Worm (Caenorhabditis elegans) whole organism, young adult: ENCODE results near the gene B0252.11.

Experiments used
- B0035.1 ChIP-seq: sonication (generic microtip); optimal IDR thresholded peaks from 2 replicates; lab custom pipeline; 2016; ENCODE audit warnings: missing genetic modification characterization, mild to moderate bottlenecking, missing compliant biosample characterization, missing genotype, missing genetic modification reagents
- B0261.1 ChIP-seq: sonication (generic microtip); optimal IDR thresholded peaks from 2 replicates; lab custom pipeline; 2016; ENCODE audit warnings: mild to moderate bottlenecking, missing genetic modification characterization, moderate library complexity, missing compliant biosample characterization
- B0336.3 ChIP-seq: fragments of 200-800 bp; sonication (Bioruptor generic); IDR thresholded peaks from 2 replicates; pipeline ENCODE4 v1.3.6; 2022; ENCODE audit warnings: missing genetic modification characterization, missing compliant biosample characterization
- F22D6.2 ChIP-seq: sonication (generic microtip); optimal IDR thresholded peaks from 2 replicates; lab custom pipeline; 2016; ENCODE audit warnings: mild to moderate bottlenecking, missing genetic modification characterization, missing compliant biosample characterization
- F39B2.1 ChIP-seq: fragments of 200-800 bp; sonication (Bioruptor generic); IDR thresholded peaks from 2 replicates; pipeline ENCODE4 v1.3.6; 2022; ENCODE audit warnings: missing genetic modification reagents, missing genetic modification characterization, missing compliant biosample characterization
- F57C9.4 ChIP-seq: sonication (generic microtip); optimal IDR thresholded peaks from 2 replicates; lab custom pipeline; 2017; ENCODE audit warnings: mild to moderate bottlenecking, missing genetic modification characterization, missing compliant biosample characterization
- K12H6.12 ChIP-seq: fragments of 200-800 bp; sonication (Bioruptor generic); optimal IDR thresholded peaks from 2 replicates; lab custom pipeline; 2018; ENCODE audit warnings: mild to moderate bottlenecking, missing genetic modification characterization, missing compliant biosample characterization
- T07F8.4 ChIP-seq: sonication (generic microtip); optimal IDR thresholded peaks from 2 replicates; lab custom pipeline; 2016; ENCODE audit warnings: mild to moderate bottlenecking, missing genetic modification characterization, moderate library complexity, missing compliant biosample characterization
- ZK185.1 ChIP-seq: sonication (generic microtip); optimal IDR thresholded peaks from 2 replicates; lab custom pipeline; 2016; ENCODE audit warnings: mild to moderate bottlenecking, missing genetic modification characterization, missing compliant biosample characterization; ENCODE audit not compliant: poor library complexity, severe bottlenecking
- akir-1 ChIP-seq: fragments of 200-800 bp; sonication (Bioruptor generic); optimal IDR thresholded peaks from 2 replicates; lab custom pipeline; 2018; ENCODE audit warnings: mild to moderate bottlenecking, missing genetic modification characterization, moderate library complexity, missing compliant biosample characterization
- ama-1 ChIP-seq, 3 experiments: fragments of 150-350 bp in 1 of 3; sonication (generic microtip) in 2 of 3; optimal IDR thresholded peaks; 2 replicates each; lab custom pipeline; 2014 to 2018; ENCODE audit warnings: missing biosample characterization in 2 of 3, missing genetic modification characterization in 2 of 3, missing genetic modification reagents in 2 of 3
- aptf-2 ChIP-seq: fragments of 200-800 bp; sonication (Bioruptor generic); conservative IDR thresholded peaks from 2 replicates; pipeline ENCODE4 v1.3.6; 2022; ENCODE audit warnings: missing genetic modification reagents, missing genetic modification characterization, missing compliant biosample characterization
- cebp-1 ChIP-seq, 2 experiments: fragments of 200-800 bp in 1 of 2; sonication (Bioruptor generic) in 1 of 2; sonication (generic microtip) in 1 of 2; IDR thresholded peaks in 1 of 2; optimal IDR thresholded peaks in 1 of 2; 2 replicates each; pipeline versions ENCODE4 v1.3.6 to Lab custom; 2017 to 2022; ENCODE audit warnings: missing compliant biosample characterization in 2 of 2, missing genetic modification characterization in 2 of 2, mild to moderate bottlenecking in 1 of 2, missing genetic modification reagents in 1 of 2, moderate library complexity in 1 of 2
- ceh-100 ChIP-seq: fragments of 200-800 bp; sonication (Bioruptor generic); IDR thresholded peaks from 2 replicates; pipeline ENCODE4 v1.3.6; 2022; ENCODE audit warnings: missing genetic modification reagents, missing genetic modification characterization, missing compliant biosample characterization
- ceh-79 ChIP-seq: sonication (generic microtip); optimal IDR thresholded peaks from 2 replicates; lab custom pipeline; 2017; ENCODE audit warnings: mild to moderate bottlenecking, missing genetic modification characterization, missing compliant biosample characterization
- chd-7 ChIP-seq: sonication (generic microtip); optimal IDR thresholded peaks from 2 replicates; lab custom pipeline; 2016; ENCODE audit warnings: mild to moderate bottlenecking, missing genetic modification characterization, moderate library complexity, missing compliant biosample characterization
- dpff-1 ChIP-seq: sonication (generic microtip); optimal IDR thresholded peaks from 2 replicates; lab custom pipeline; 2017; ENCODE audit warnings: mild to moderate bottlenecking, missing genetic modification characterization, missing compliant biosample characterization
- egl-18 ChIP-seq: fragments of 200-800 bp; sonication (Bioruptor generic); IDR thresholded peaks from 2 replicates; pipeline ENCODE4 v1.3.6; 2022; ENCODE audit warnings: missing genetic modification reagents, missing genetic modification characterization, missing compliant biosample characterization
- egl-44 ChIP-seq: fragments of 200-800 bp; sonication (Bioruptor generic); IDR thresholded peaks from 2 replicates; pipeline ENCODE4 v1.3.6; 2022; ENCODE audit warnings: missing genetic modification reagents, missing genetic modification characterization, missing compliant biosample characterization
- ets-4 ChIP-seq: fragments of 200-800 bp; sonication (Bioruptor generic); optimal IDR thresholded peaks from 2 replicates; lab custom pipeline; 2018; ENCODE audit warnings: mild to moderate bottlenecking, missing genetic modification characterization, missing compliant biosample characterization
- fkh-3 ChIP-seq: sonication (generic microtip); optimal IDR thresholded peaks from 2 replicates; lab custom pipeline; 2016; ENCODE audit warnings: mild to moderate bottlenecking, missing genetic modification characterization, missing compliant biosample characterization
- gei-17 ChIP-seq: fragments of 200-800 bp; sonication (Bioruptor generic); optimal IDR thresholded peaks from 2 replicates; lab custom pipeline; 2018; ENCODE audit warnings: mild to moderate bottlenecking, missing genetic modification characterization, missing compliant biosample characterization
- hlh-12 ChIP-seq: sonication (generic microtip); optimal IDR thresholded peaks from 2 replicates; lab custom pipeline; 2016; ENCODE audit warnings: missing genetic modification characterization, missing compliant biosample characterization
- hmg-1.2 ChIP-seq: fragments of 200-800 bp; sonication (Bioruptor generic); IDR thresholded peaks from 2 replicates; pipeline ENCODE4 v1.3.6; 2022; ENCODE audit warnings: missing genetic modification reagents, missing genetic modification characterization, missing compliant biosample characterization
- lag-1 ChIP-seq: fragments of 200-800 bp; sonication (Bioruptor generic); IDR thresholded peaks from 2 replicates; pipeline ENCODE4 v1.3.6; 2022; ENCODE audit warnings: missing genetic modification reagents, missing genetic modification characterization, missing compliant biosample characterization
- let-526 ChIP-seq: fragments of 200-800 bp; sonication (Bioruptor generic); IDR thresholded peaks from 2 replicates; pipeline ENCODE4 v1.3.6; 2022; ENCODE audit warnings: missing genetic modification reagents, missing genetic modification characterization, missing compliant biosample characterization
- lin-35 ChIP-seq, 3 experiments: fragments of 150-350 bp in 2 of 3; sonication (generic microtip) in 1 of 3; optimal IDR thresholded peaks; 2 replicates each; lab custom pipeline; 2014 to 2018; ENCODE audit warnings: missing biosample characterization in 3 of 3, missing genetic modification characterization in 3 of 3, missing genetic modification reagents in 3 of 3
- lin-40 ChIP-seq: sonication (generic microtip); optimal IDR thresholded peaks from 2 replicates; lab custom pipeline; 2016; ENCODE audit warnings: missing genetic modification characterization, mild to moderate bottlenecking, missing compliant biosample characterization, missing genotype, missing genetic modification reagents
- lin-54 ChIP-seq: fragments of 200-800 bp; sonication (Bioruptor generic); optimal IDR thresholded peaks from 2 replicates; lab custom pipeline; 2018; ENCODE audit warnings: mild to moderate bottlenecking, missing genetic modification characterization, missing compliant biosample characterization
- madf-6 ChIP-seq: fragments of 200-800 bp; sonication (Bioruptor generic); IDR thresholded peaks from 2 replicates; pipeline ENCODE4 v1.3.6; 2022; ENCODE audit warnings: missing genetic modification reagents, missing genetic modification characterization, missing compliant biosample characterization
- mxl-1 ChIP-seq: sonication (generic microtip); optimal IDR thresholded peaks from 2 replicates; lab custom pipeline; 2016; ENCODE audit warnings: missing genetic modification characterization, missing compliant biosample characterization
- rec-8 ChIP-seq, 2 experiments: sonication (generic microtip); optimal IDR thresholded peaks; 2 replicates each; lab custom pipeline; 2016; ENCODE audit warnings: mild to moderate bottlenecking in 2 of 2, missing genetic modification characterization in 2 of 2, missing genetic modification reagents in 2 of 2, missing genotype in 2 of 2, missing biosample characterization in 1 of 2, missing compliant biosample characterization in 1 of 2, moderate library complexity in 1 of 2
- sdz-38 ChIP-seq: sonication (generic microtip); optimal IDR thresholded peaks from 2 replicates; lab custom pipeline; 2016; ENCODE audit warnings: missing genotype, missing genetic modification characterization, missing compliant biosample characterization
- sea-2 ChIP-seq: fragments of 200-800 bp; sonication (Bioruptor generic); IDR thresholded peaks from 2 replicates; pipeline ENCODE4 v1.3.6; 2022; ENCODE audit warnings: missing genetic modification characterization, missing compliant biosample characterization
- snpc-1.1 ChIP-seq: sonication (generic microtip); optimal IDR thresholded peaks from 2 replicates; lab custom pipeline; 2017; ENCODE audit warnings: missing genetic modification characterization, mild to moderate bottlenecking, missing compliant biosample characterization, antibody characterized with exemption, moderate library complexity, missing genotype, missing genetic modification reagents; ENCODE audit not compliant: insufficient read depth
- snpc-3.4 ChIP-seq: sonication (generic microtip); optimal IDR thresholded peaks from 2 replicates; lab custom pipeline; 2017; ENCODE audit warnings: missing genetic modification characterization, mild to moderate bottlenecking, missing compliant biosample characterization, antibody characterized with exemption, moderate library complexity, missing genotype, missing genetic modification reagents
- snpc-4 ChIP-seq, 5 experiments: fragments of 150-350 bp in 1 of 5; sonication (generic microtip) in 4 of 5; optimal IDR thresholded peaks; 2 replicates each; lab custom pipeline; 2014 to 2018; ENCODE audit warnings: missing genetic modification characterization in 5 of 5, missing biosample characterization in 3 of 5, antibody characterized with exemption in 2 of 5, mild to moderate bottlenecking in 2 of 5, missing compliant biosample characterization in 2 of 5, missing genotype in 2 of 5, moderate library complexity in 2 of 5, missing genetic modification reagents in 1 of 5
- somi-1 ChIP-seq: fragments of 200-800 bp; sonication (Bioruptor generic); optimal IDR thresholded peaks from 2 replicates; lab custom pipeline; 2018; ENCODE audit warnings: mild to moderate bottlenecking, missing genetic modification characterization, missing compliant biosample characterization
- sptf-2 ChIP-seq: fragments of 200-800 bp; sonication (Bioruptor generic); optimal IDR thresholded peaks from 2 replicates; lab custom pipeline; 2018; ENCODE audit warnings: mild to moderate bottlenecking, missing genetic modification characterization, missing compliant biosample characterization
- tbp1 ChIP-seq: fragments of 200-800 bp; sonication (Bioruptor generic); optimal IDR thresholded peaks from 2 replicates; lab custom pipeline; 2018; ENCODE audit warnings: mild to moderate bottlenecking, missing genetic modification characterization, missing compliant biosample characterization
- tlf-1 ChIP-seq: fragments of 200-800 bp; sonication (Bioruptor generic); optimal IDR thresholded peaks from 2 replicates; lab custom pipeline; 2018; ENCODE audit warnings: mild to moderate bottlenecking, missing genetic modification characterization, missing compliant biosample characterization
- unc-62 ChIP-seq: fragments of 150-350 bp; optimal IDR thresholded peaks from 2 replicates; lab custom pipeline; 2014; ENCODE audit warnings: missing biosample characterization, missing genetic modification reagents, missing genetic modification characterization
- zfh-2 ChIP-seq: fragments of 200-800 bp; sonication (Bioruptor generic); conservative IDR thresholded peaks from 2 replicates; pipeline ENCODE4 v1.3.6; 2022; ENCODE audit warnings: missing genetic modification reagents, missing genetic modification characterization, missing compliant biosample characterization
- zim-3 ChIP-seq: sonication (generic microtip); optimal IDR thresholded peaks from 2 replicates; lab custom pipeline; 2017; ENCODE audit warnings: mild to moderate bottlenecking, missing genetic modification characterization, moderate library complexity, missing compliant biosample characterization
- ztf-28 ChIP-seq: fragments of 200-800 bp; sonication (Bioruptor generic); IDR thresholded peaks from 2 replicates; pipeline ENCODE4 v1.3.6; 2022; ENCODE audit warnings: missing genetic modification reagents, missing genetic modification characterization, missing compliant biosample characterization

The B0252.11 gene

ce11 chrII:6891838-6892237 is 25.8 kb downstream of the B0252.11 start (continued):
- TF ChIP-seq lin-40 (peak; percentile 5), F39B2.1 (GFP tag; lab: Robert Waterston, UW) (no peak), unc-62 (GFP tag; lab: Kevin White, UChicago) (peak; percentile 24), tbp1 (GFP tag; lab: Kevin White, UChicago) (peak; percentile 36), F57C9.4 (tag; lab: Kevin White, UChicago) (no peak), ZK185.1 (no peak), somi-1 (GFP tag; lab: Kevin White, UChicago) (peak; percentile 30), egl-44 (GFP tag; lab: Robert Waterston, UW) (no peak), gei-17 (no peak), sdz-38 (tag; lab: Kevin White, UChicago) (no peak), ceh-100 (GFP tag; lab: Robert Waterston, UW) (no peak), let-526 (GFP tag; lab: Robert Waterston, UW) (peak; percentile 48; the same call in 1 of the 2 replicates), lin-54 (peak; percentile 42), ztf-28 (GFP tag; lab: Robert Waterston, UW) (no peak), B0261.1 (tag; lab: Kevin White, UChicago) (no peak), hmg-1.2 (GFP tag; lab: Robert Waterston, UW) (no peak)
- TF ChIP-seq, all 124 proteins: peak for 12

ce11 chrII:6891176-6891575 is 26.4 kb downstream of the B0252.11 start:
- no peak for TF ChIP-seq ceh-79 (tag; lab: Kevin White, UChicago)
- peak; percentile 91 for TF ChIP-seq zfh-2 (GFP tag; lab: Robert Waterston, UW)
- peak; percentile 1 for TF ChIP-seq mxl-1 (tag; lab: Kevin White, UChicago)
- no peak for TF ChIP-seq cebp-1 (GFP tag; IDR thresholded peaks at IDR 0.05; lab: Robert Waterston, UW)
- TF ChIP-seq cebp-1 (tag; optimal IDR thresholded peaks at IDR 0.05; lab: Kevin White, UChicago) = peak; percentile 75
- no peak for TF ChIP-seq dpff-1 (tag; lab: Kevin White, UChicago)
- no peak for TF ChIP-seq zim-3 (tag; lab: Kevin White, UChicago)
- TF ChIP-seq lin-40 = no peak
- no peak for TF ChIP-seq snpc-3.4 (tag; lab: Kevin White, UChicago)
- TF ChIP-seq sea-2 = no peak
- no peak for TF ChIP-seq rec-8 (tag; optimal IDR thresholded peaks at IDR 0.05; lab: Kevin White, UChicago)
- TF ChIP-seq F22D6.2 (tag; lab: Kevin White, UChicago) = peak; percentile 9
- no peak for TF ChIP-seq B0261.1 (tag; lab: Kevin White, UChicago)
- no peak for TF ChIP-seq fkh-3 (tag; lab: Kevin White, UChicago)
- TF ChIP-seq aptf-2 = no peak
- TF ChIP-seq lin-54 = peak; percentile 35
- TF ChIP-seq hlh-12 (tag; lab: Kevin White, UChicago) = no peak
- TF ChIP-seq ceh-100 (GFP tag; lab: Robert Waterston, UW) = no peak
- TF ChIP-seq B0336.3 (GFP tag; lab: Robert Waterston, UW) = no peak; the same call in 1 of the 2 replicates
- no peak for TF ChIP-seq snpc-1.1 (tag; lab: Kevin White, UChicago)
- TF ChIP-seq lag-1 (GFP tag; lab: Robert Waterston, UW) = no peak
- TF ChIP-seq snpc-4 (GFP tag; optimal IDR thresholded peaks at IDR 0.05; lab: Kevin White, UChicago) = no peak
- TF ChIP-seq snpc-4 (tag; optimal IDR thresholded peaks at IDR 0.05; lab: Kevin White, UChicago) = peak in 2 of 4 experiments; percentile 9 to 25
- TF ChIP-seq egl-18 (GFP tag; lab: Robert Waterston, UW) = no peak
- no peak for TF ChIP-seq akir-1
- TF ChIP-seq T07F8.4 (tag; lab: Kevin White, UChicago) = no peak
- peak; percentile 68 for TF ChIP-seq chd-7
- no peak for TF ChIP-seq ets-4
- 0 out of 2 replicates have a peak, but pooled peaks have one; percentile 39 for TF ChIP-seq madf-6 (GFP tag; lab: Robert Waterston, UW)
- peak in 1 of 3 experiments; percentile 49 for TF ChIP-seq lin-35 (GFP tag; optimal IDR thresholded peaks at IDR 0.05; lab: Kevin White, UChicago)
- TF ChIP-seq ama-1 (optimal IDR thresholded peaks at IDR 0.05; lab: Kevin White, UChicago) = peak; percentile 66
- no peak for TF ChIP-seq ama-1 (GFP tag; optimal IDR thresholded peaks at IDR 0.05; lab: Kevin White, UChicago)
- no peak for TF ChIP-seq sptf-2 (GFP tag; lab: Kevin White, UChicago)
- TF ChIP-seq tlf-1 (GFP tag; lab: Kevin White, UChicago) = peak; percentile 46
- TF ChIP-seq K12H6.12 (tag; lab: Kevin White, UChicago) = peak; percentile 84
- TF ChIP-seq gei-17 = no peak
- no peak for TF ChIP-seq B0035.1 (tag; lab: Kevin White, UChicago)
